Worm (Caenorhabditis elegans) whole organism, mixed stage, embryonic: Measurements from ENCODE around the gene Y37D8A.4.

Source experiments
- M03D4.4 ChIP-seq: sonication (generic microtip); optimal IDR thresholded peaks from 2 replicates; lab custom pipeline; 2017; ENCODE audit warnings: mild to moderate bottlenecking, missing genetic modification characterization, missing compliant biosample characterization
- bed-3 ChIP-seq: fragments of 200-800 bp; sonication (Bioruptor generic); optimal IDR thresholded peaks from 3 replicates; lab custom pipeline; 2018; ENCODE audit warnings: mild to moderate bottlenecking, missing genetic modification characterization, moderate library complexity, missing compliant biosample characterization
- ceh-83 ChIP-seq: fragments of 200-800 bp; sonication (Bioruptor generic); optimal IDR thresholded peaks from 2 replicates; lab custom pipeline; 2018; ENCODE audit warnings: mild to moderate bottlenecking, missing genetic modification characterization, missing compliant biosample characterization
- cnd-1 ChIP-seq: fragments of 200-800 bp; sonication (Bioruptor generic); optimal IDR thresholded peaks from 2 replicates; lab custom pipeline; 2018; ENCODE audit warnings: mild to moderate bottlenecking, missing genetic modification characterization, missing compliant biosample characterization
- drap-1 ChIP-seq: fragments of 200-800 bp; sonication (Bioruptor generic); optimal IDR thresholded peaks from 3 replicates; lab custom pipeline; 2018; ENCODE audit warnings: mild to moderate bottlenecking, missing genetic modification characterization, missing compliant biosample characterization
- elt-1 ChIP-seq: sonication (generic microtip); optimal IDR thresholded peaks from 2 replicates; lab custom pipeline; 2017; ENCODE audit warnings: missing genetic modification characterization, mild to moderate bottlenecking, missing compliant biosample characterization, antibody characterized with exemption, moderate library complexity, borderline replicate concordance; ENCODE audit not compliant: insufficient read depth
- elt-3 ChIP-seq: fragments of 150-350 bp; optimal IDR thresholded peaks from 2 replicates; lab custom pipeline; 2014; ENCODE audit warnings: missing biosample characterization, missing genetic modification characterization
- ham-2 ChIP-seq: fragments of 200-800 bp; sonication (Bioruptor generic); optimal IDR thresholded peaks from 2 replicates; lab custom pipeline; 2018; ENCODE audit warnings: mild to moderate bottlenecking, missing genetic modification characterization, missing compliant biosample characterization
- hlh-1 ChIP-seq: fragments of 150-350 bp; optimal IDR thresholded peaks from 2 replicates; lab custom pipeline; 2014; ENCODE audit warnings: missing biosample characterization, missing genetic modification reagents, missing genetic modification characterization
- lin-13 ChIP-seq: fragments of 150-350 bp; optimal IDR thresholded peaks from 2 replicates; lab custom pipeline; 2014; ENCODE audit warnings: missing biosample characterization, missing genetic modification characterization
- lin-32 ChIP-seq: fragments of 200-800 bp; sonication (Bioruptor generic); optimal IDR thresholded peaks from 2 replicates; lab custom pipeline; 2018; ENCODE audit warnings: mild to moderate bottlenecking, missing genetic modification characterization, missing compliant biosample characterization
- lsy-2 ChIP-seq: fragments of 150-350 bp; optimal IDR thresholded peaks from 2 replicates; lab custom pipeline; 2014; ENCODE audit warnings: missing biosample characterization, missing genetic modification characterization
- mab-5 ChIP-seq: fragments of 150-350 bp; optimal IDR thresholded peaks from 2 replicates; lab custom pipeline; 2014; ENCODE audit warnings: missing biosample characterization, missing genetic modification characterization
- mep-1 ChIP-seq: fragments of 150-350 bp; optimal IDR thresholded peaks from 2 replicates; lab custom pipeline; 2017; ENCODE audit warnings: missing biosample characterization, missing genetic modification reagents, missing genetic modification characterization, inconsistent platforms
- mls-2 ChIP-seq: sonication (generic microtip); optimal IDR thresholded peaks from 2 replicates; lab custom pipeline; 2016; ENCODE audit warnings: mild to moderate bottlenecking, missing genetic modification characterization, moderate library complexity, missing compliant biosample characterization
- nhr-12 ChIP-seq: fragments of 150-350 bp; optimal IDR thresholded peaks from 2 replicates; lab custom pipeline; 2014; ENCODE audit warnings: missing biosample characterization, missing genetic modification characterization
- nhr-237 ChIP-seq: fragments of 150-350 bp; optimal IDR thresholded peaks from 2 replicates; lab custom pipeline; 2014; ENCODE audit warnings: missing biosample characterization, missing genetic modification characterization
- nhr-28 ChIP-seq: fragments of 150-350 bp; optimal IDR thresholded peaks from 2 replicates; lab custom pipeline; 2014; ENCODE audit warnings: missing biosample characterization, missing genetic modification characterization
- pha-4 ChIP-seq: fragments of 150-350 bp; optimal IDR thresholded peaks from 2 replicates; lab custom pipeline; 2018; ENCODE audit warnings: missing biosample characterization, missing genetic modification reagents, missing genetic modification characterization
- snpc-4 ChIP-seq: fragments of 150-350 bp; optimal IDR thresholded peaks from 2 replicates; lab custom pipeline; 2014; ENCODE audit warnings: missing biosample characterization, missing genetic modification characterization
- sptf-1 ChIP-seq: sonication (generic microtip); optimal IDR thresholded peaks from 2 replicates; lab custom pipeline; 2017; ENCODE audit warnings: mild to moderate bottlenecking, missing genetic modification characterization, moderate library complexity, missing compliant biosample characterization
- tbx-8 ChIP-seq: fragments of 200-800 bp; sonication (Bioruptor generic); optimal IDR thresholded peaks from 2 replicates; lab custom pipeline; 2018; ENCODE audit warnings: mild to moderate bottlenecking, missing genetic modification characterization, moderate library complexity, missing compliant biosample characterization
- unc-120 ChIP-seq: sonication (generic microtip); optimal IDR thresholded peaks from 2 replicates; lab custom pipeline; 2017; ENCODE audit warnings: missing genetic modification characterization, missing compliant biosample characterization; ENCODE audit not compliant: poor library complexity, severe bottlenecking
- unc-62 ChIP-seq: fragments of 150-350 bp; optimal IDR thresholded peaks from 2 replicates; lab custom pipeline; 2014; ENCODE audit warnings: missing biosample characterization, missing genetic modification reagents, missing genetic modification characterization
- zip-8 ChIP-seq: fragments of 150-350 bp; optimal IDR thresholded peaks from 2 replicates; lab custom pipeline; 2014; ENCODE audit warnings: missing biosample characterization, missing genetic modification characterization
- ztf-11 ChIP-seq: fragments of 150-350 bp; optimal IDR thresholded peaks from 2 replicates; lab custom pipeline; 2014; ENCODE audit warnings: missing biosample characterization, missing genetic modification characterization

Gene Y37D8A.4

DNA sequence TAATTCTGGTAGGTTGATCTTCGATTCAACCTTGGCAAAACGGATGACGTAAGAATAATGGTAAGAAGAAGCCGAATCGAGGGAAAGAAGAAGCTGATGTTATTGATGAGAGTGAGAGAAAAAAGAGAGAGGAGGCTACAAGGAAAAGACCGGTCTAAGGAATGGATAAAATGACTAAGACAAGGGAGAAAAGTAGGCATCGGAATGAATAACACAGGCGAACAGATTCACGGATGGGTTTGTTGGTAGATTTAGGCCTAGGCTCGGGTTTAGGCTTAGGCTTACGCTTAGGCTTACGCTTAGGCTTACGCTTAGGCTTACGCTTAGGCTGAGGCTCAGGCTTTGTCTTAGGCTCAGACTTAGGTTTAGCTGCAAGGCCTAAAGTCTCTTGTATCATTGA is 40.3 kb downstream of the Y37D8A.4 start, which contains the start of gene agmo-1:
agmo-1 (minus strand) TSS at position 101 of the 400 bp plus-strand sequence.
- no peak for TF ChIP-seq M03D4.4 (tag; lab: Kevin White, UChicago)
- TF ChIP-seq zip-8, result no peak
- no peak for TF ChIP-seq ztf-11 (tag; lab: Kevin White, UChicago)
- TF ChIP-seq bed-3, result no peak
- TF ChIP-seq nhr-237 (tag; lab: Kevin White, UChicago), result no peak
- TF ChIP-seq unc-120 (tag; lab: Kevin White, UChicago), result no peak
- TF ChIP-seq sptf-1, result no peak
- TF ChIP-seq cnd-1, result no peak
- no peak for TF ChIP-seq hlh-1
- TF ChIP-seq ham-2 (GFP tag; lab: Kevin White, UChicago), result no peak
- TF ChIP-seq mep-1 (tag; lab: Kevin White, UChicago), result no peak
- TF ChIP-seq pha-4, result no peak
- no peak for TF ChIP-seq lsy-2 (tag; lab: Kevin White, UChicago)
- TF ChIP-seq snpc-4 (tag; lab: Kevin White, UChicago), result no peak
- no peak for TF ChIP-seq nhr-12 (tag; lab: Kevin White, UChicago)
- no peak for TF ChIP-seq drap-1 (GFP tag; lab: Kevin White, UChicago)
- TF ChIP-seq mls-2 (tag; lab: Kevin White, UChicago), result no peak

- TF ChIP-seq elt-3 (tag; lab: Kevin White, UChicago), result no peak
Measured at ce11 chrIII:12794200-12794599, 44.6 kb downstream of the Y37D8A.4 start.

- no peak for TF ChIP-seq elt-3 (tag; lab: Kevin White, UChicago)
- TF ChIP-seq, all 35 proteins: peak for 0
Measured at ce11 chrIII:12789420-12789819, 49.3 kb downstream of the Y37D8A.4 start, which contains the start of gene BE10.1. BE10.1 (minus strand) TSS chrIII:12789520.

- TF ChIP-seq tbx-8 (GFP tag; lab: Kevin White, UChicago) (no peak), mls-2 (tag; lab: Kevin White, UChicago) (no peak), nhr-28 (tag; lab: Kevin White, UChicago) (no peak), unc-62 (GFP tag; lab: Kevin White, UChicago) (no peak), ham-2 (GFP tag; lab: Kevin White, UChicago) (no peak), cnd-1 (no peak), mab-5 (tag; lab: Kevin White, UChicago) (no peak), bed-3 (no peak), lsy-2 (tag; lab: Kevin White, UChicago) (no peak), ceh-83 (no peak), hlh-1 (no peak), snpc-4 (tag; lab: Kevin White, UChicago) (no peak), lin-32 (GFP tag; lab: Kevin White, UChicago) (no peak), lin-13 (no peak), elt-1 (no peak), unc-120 (tag; lab: Kevin White, UChicago) (no peak)
Measured at ce11 chrIII:12788239-12788638, 50.5 kb downstream of the Y37D8A.4 start.
